Worm (Caenorhabditis elegans): ENCODE measurements around the gene clec-210.

clec-210 gene

DNA sequence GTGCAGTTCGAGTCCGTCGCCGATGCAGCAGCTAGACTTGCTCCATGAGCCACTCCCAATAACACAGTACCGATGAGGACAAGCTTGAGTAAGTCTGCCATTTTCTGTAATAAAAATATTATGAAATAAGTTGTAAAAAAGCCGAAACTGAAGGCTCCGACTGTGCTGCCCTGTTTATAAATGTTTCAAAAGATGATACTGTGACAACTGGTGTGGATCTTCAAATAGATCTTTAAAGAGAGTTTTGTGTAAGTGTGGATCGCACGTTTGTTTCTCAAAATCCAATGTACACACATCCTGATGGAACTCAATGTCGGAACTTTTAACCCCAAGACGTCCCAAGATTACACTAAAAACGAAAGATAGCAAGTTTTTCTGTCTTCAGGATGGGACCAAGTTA lies 50.5 kb downstream of the clec-210 start, which contains the start of gene C36C5.15:
C36C5.15 (minus strand) TSS at position 101 of the 400 bp plus-strand sequence.
- TF ChIP-seq egl-43 (GFP tag; IDR thresholded peaks at IDR 0.05): no peak
- no peak for TF ChIP-seq dpl-1 (GFP tag; optimal IDR thresholded peaks at IDR 0.05)
- no peak for TF ChIP-seq F26F4.8 (GFP tag; conservative IDR thresholded peaks at IDR 0.05)
- no peak for TF ChIP-seq pqm-1 (tag; optimal IDR thresholded peaks at IDR 0.05)
- no peak for TF ChIP-seq tag-97 (GFP tag; IDR thresholded peaks at IDR 0.05)
- TF ChIP-seq Y5F2A.4 (GFP tag; optimal IDR thresholded peaks at IDR 0.05): no peak
- TF ChIP-seq mdt-29 (GFP tag; IDR thresholded peaks at IDR 0.05): no peak
- TF ChIP-seq lim-7 (GFP tag; IDR thresholded peaks at IDR 0.05): no peak
- TF ChIP-seq ZK546.5 (tag; optimal IDR thresholded peaks at IDR 0.05): no peak
- no peak for TF ChIP-seq Y75B8A.6 (GFP tag; IDR thresholded peaks at IDR 0.05)
- no peak for TF ChIP-seq fkh-10 (GFP tag; optimal IDR thresholded peaks at IDR 0.05)

DNA sequence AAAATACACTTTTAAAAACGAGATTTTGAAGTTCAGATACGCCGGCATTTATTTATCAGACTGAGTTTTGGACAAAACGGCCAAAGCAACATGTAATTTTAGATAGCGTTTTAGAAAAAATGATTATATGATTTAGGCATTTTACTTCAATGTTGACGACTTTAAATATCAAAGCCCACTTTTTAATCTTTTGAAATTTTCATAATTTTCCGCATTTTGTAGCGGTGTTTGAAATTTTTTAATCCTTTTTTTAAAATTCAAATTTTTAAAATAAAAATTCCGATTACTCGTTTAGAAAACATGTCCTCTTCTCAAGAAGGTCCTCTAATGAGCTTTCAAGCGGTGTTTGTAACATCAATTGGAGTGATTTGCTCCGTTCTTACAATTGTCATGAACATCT lies 51.7 kb downstream of the clec-210 start, which contains the start of gene srbc-6:
srbc-6 (plus strand) TSS at position 301 of the 400 bp plus-strand sequence.
- TF ChIP-seq nhr-10 (tag; optimal IDR thresholded peaks at IDR 0.05): no peak
- no peak for TF ChIP-seq nhr-11 (tag; optimal IDR thresholded peaks at IDR 0.05)
- TF ChIP-seq arid-1 (GFP tag; conservative IDR thresholded peaks at IDR 0.05): no peak
- no peak for TF ChIP-seq Y105C5A.15 (GFP tag; IDR thresholded peaks at IDR 0.05)
